Fruit fly (Drosophila melanogaster): Measurements from ENCODE around the gene pths.

The pths gene

DNA sequence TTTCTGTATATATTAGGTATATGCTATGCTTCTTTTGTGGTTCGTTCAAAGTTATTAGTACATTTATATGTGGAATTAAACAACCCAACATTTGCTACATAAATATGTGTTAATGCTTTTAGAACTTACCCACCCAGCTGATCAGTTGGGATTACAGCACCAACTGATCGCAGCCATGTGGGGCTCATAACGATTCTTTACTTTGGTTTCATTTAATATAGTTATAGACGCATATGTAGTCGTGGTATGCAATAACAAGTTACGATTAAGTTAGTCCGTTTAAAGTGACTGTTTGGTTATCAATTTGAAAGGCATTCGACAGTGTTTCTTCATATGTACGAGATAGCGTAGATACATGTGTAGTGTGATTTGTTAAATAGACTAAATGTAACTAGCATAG, 7.3 kb upstream of the pths start:
- no peak for TF ChIP-seq ttk (optimal IDR thresholded peaks at IDR 0.05)
- TF ChIP-seq Myc (optimal IDR thresholded peaks at IDR 0.05) = no peak
- no peak for TF ChIP-seq h (optimal IDR thresholded peaks at IDR 0.05)
- no peak for TF ChIP-seq psq (optimal IDR thresholded peaks at IDR 0.05)
- no peak for TF ChIP-seq Sin3A (optimal IDR thresholded peaks at IDR 0.05)
- TF ChIP-seq insv (optimal IDR thresholded peaks at IDR 0.05) = no peak

DNA sequence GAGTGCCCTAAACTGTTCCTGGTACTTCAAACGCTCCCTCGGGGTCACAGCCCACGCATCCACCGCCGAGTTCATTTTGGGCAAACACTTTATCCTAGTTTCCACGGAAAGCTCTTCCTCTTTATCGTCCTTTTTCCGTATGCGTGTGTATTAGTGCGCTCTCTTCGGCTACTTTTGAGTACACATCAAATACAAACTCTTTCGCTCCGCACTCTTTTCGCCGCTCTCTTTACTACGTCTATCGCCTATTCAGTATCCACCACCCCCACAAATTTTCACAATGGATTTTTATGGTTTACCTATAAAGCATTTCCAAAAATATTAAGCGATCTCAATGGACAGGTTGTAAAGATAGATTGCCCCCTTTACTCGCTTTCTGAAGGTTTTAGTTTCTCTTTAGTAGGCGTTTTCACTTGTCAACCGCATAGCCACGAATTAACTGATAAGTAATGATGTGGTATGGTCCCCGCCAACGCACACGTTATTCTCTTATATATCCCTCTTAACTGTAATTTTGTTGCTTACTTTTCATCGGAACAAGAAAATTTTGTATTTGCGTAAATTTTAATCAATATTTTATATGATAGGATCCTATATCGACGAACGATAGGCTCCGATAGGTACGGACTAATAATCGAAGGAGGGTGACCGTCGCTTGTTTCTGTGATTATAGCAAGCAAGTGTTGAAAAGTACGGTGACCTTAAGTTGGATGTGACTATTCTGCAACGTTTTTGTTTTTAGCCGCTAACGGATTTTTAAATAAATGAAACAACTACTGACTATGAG, 1.1 kb upstream of the pths start, which contains the start of gene Dap160:
TSS of gene Dap160 (minus strand) at position 634 of the 787 bp plus-strand sequence.
- TF ChIP-seq Myc (optimal IDR thresholded peaks at IDR 0.05) = no peak
- no peak for TF ChIP-seq psq (optimal IDR thresholded peaks at IDR 0.05)
- TF ChIP-seq h (optimal IDR thresholded peaks at IDR 0.05) = no peak
- no peak for TF ChIP-seq ttk (optimal IDR thresholded peaks at IDR 0.05)
- no peak for TF ChIP-seq insv (optimal IDR thresholded peaks at IDR 0.05)
- TF ChIP-seq Sin3A (optimal IDR thresholded peaks at IDR 0.05) = no peak

DNA sequence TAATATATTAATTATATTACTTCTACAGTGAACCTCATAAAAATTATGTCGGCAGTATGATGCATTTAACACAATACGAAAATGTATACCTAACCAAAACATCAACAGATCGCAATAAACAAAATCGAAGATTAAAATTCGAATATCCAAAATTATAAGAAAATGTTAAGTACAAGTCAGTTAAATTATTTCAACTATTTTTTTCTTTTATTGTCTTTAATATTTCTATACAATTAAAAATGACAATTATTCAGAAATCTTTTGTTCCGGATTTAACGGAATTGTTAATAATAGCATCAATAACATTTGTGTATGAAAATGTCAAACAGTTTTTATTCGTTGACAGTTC, 554 bp upstream of the pths start:
- no peak for TF ChIP-seq Sin3A (optimal IDR thresholded peaks at IDR 0.05)
- TF ChIP-seq insv (optimal IDR thresholded peaks at IDR 0.05) = no peak
- TF ChIP-seq Myc (optimal IDR thresholded peaks at IDR 0.05) = no peak
- TF ChIP-seq h (optimal IDR thresholded peaks at IDR 0.05) = no peak
- TF ChIP-seq psq (optimal IDR thresholded peaks at IDR 0.05) = no peak
- no peak for TF ChIP-seq ttk (optimal IDR thresholded peaks at IDR 0.05)

DNA sequence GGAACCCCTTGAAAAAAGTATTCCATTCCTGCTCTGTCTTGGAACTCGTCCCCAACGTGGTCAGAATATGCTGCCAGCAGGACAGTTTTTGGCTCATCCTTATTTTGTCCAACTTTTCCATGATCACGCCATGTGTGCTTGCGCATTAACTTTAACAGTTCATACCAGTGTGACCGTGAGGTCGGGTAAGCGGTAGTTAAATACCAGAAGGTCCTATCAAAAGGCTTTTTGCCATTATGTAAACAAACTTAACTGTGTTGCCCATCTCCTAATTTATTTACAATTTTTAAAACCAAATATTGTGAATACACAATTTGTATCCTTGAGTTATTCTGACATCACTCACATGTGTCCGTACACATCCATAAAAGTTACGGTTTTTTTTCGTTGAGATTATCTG, 5.2 kb downstream of the pths start, which contains the start of gene del:
TSS of gene del (minus strand) at position 305 of the 400 bp plus-strand sequence.
- TF ChIP-seq Sin3A (optimal IDR thresholded peaks at IDR 0.05) (no peak), psq (optimal IDR thresholded peaks at IDR 0.05) (no peak), h (optimal IDR thresholded peaks at IDR 0.05) (no peak), ttk (optimal IDR thresholded peaks at IDR 0.05) (no peak), Myc (optimal IDR thresholded peaks at IDR 0.05) (no peak), insv (optimal IDR thresholded peaks at IDR 0.05) (no peak)

DNA sequence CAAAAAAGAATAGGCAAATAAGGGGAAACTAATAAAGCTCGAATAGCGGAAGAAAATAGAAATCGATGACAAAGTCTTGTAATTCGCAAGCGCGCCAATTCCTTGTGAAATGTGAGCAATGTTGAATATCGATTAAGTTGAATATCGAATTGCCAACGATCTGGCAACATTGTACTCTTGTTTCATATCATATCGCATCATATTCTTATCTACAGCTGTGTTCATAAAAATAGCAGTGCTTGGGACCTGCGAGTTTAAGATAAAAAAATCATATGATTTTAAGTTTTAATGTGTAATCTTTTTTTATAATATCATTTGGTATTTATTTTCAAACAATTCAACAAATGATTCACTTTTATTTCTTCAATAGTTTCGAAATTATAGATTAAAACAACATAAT, 6.0 kb downstream of the pths start:
- TF ChIP-seq ttk (optimal IDR thresholded peaks at IDR 0.05) (no peak), insv (optimal IDR thresholded peaks at IDR 0.05) (no peak), h (optimal IDR thresholded peaks at IDR 0.05) (no peak), Myc (optimal IDR thresholded peaks at IDR 0.05) (no peak), psq (optimal IDR thresholded peaks at IDR 0.05) (no peak), Sin3A (optimal IDR thresholded peaks at IDR 0.05) (no peak)

DNA sequence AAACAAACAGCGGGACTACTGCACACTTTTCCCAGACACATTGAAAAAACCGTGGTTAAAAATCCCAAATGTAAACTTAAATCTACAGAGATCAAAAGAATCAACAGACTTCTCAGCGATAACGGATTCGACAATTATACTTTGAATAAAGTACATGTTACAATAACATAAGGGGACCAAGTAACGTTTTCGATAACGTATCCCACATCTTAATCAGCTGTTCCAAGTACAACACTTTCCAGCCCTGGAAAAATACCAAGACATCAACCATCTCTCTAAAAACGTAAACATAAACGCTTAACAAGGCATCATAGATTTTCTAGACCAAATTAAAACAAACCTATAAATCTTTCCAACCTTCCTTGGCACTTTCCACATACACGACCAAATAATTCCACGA, 10.8 kb downstream of the pths start:
- no peak for TF ChIP-seq ttk (optimal IDR thresholded peaks at IDR 0.05)
- no peak for TF ChIP-seq insv (optimal IDR thresholded peaks at IDR 0.05)
- no peak for TF ChIP-seq Sin3A (optimal IDR thresholded peaks at IDR 0.05)
- no peak for TF ChIP-seq Myc (optimal IDR thresholded peaks at IDR 0.05)

DNA sequence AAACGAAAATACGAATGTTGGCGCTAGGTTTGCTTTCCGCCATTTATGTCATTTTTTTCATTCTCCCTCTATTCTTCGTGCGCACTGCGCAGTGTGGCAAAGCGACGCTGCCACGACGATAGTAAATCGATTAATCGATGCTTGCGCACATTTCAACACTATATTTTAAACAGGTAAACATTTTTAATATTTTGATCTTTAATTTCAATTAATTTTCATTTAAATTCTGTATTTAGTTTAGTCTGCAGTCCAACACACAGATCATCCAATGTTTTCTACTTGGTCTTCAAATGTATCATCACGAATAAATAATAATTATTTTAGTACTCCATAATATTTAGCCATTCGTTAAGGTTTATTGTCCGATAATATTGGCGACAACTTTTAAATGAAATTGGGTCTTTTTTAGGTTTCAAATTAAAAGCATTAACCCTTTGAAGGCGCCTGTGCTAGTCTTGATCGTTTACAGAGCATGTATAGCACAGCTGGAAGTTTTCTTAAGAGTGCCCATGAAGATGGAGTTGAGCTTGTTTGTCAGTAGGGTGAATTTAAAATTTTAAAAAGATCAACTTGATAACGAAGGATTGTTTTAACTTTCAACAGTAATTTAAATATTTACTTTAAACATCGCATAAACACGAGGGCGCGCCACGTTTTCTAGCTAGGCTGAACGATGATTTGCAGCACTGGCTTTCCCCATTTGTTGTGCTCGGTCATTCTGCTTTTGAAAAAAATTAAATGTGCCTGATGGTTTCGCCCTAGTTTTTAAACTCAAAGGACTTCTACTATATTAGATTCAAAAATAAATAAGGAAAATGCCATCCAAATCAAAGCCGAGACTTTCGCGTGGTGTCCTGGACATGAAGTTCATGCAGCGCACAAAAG, 13.4 kb downstream of the pths start, which contains the start of the genes Mpp6 and E2f2:
TSS of gene Mpp6 (plus strand) at position 133 of the 885 bp plus-strand sequence.
TSS of gene E2f2 (minus strand) at position 594 of the 885 bp plus-strand sequence.
- TF ChIP-seq insv (optimal IDR thresholded peaks at IDR 0.05) (no peak), psq (optimal IDR thresholded peaks at IDR 0.05) (peak; percentile 91)

DNA sequence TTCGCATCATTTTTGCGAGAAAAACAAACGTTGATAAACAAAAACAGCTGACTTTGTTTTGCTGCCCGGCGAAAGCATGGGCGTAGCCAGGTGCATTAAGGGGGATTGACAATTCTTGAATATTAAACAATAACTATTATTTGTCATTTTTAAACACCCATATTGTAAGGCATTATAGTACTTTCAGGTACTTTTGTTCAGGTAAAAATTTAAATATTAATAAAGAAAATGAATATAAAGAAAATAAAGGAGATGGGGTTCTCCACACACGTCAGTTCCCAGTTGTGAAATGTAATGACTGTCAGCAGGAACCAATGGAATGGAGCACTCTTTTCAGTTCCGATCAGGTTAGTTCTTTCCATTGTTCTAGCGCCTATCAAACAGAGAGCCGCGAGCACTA, 15.5 kb downstream of the pths start, which contains the start of the genes Coq3 and Pld3:
TSS of gene Coq3 (minus strand) at position 58 of the 400 bp plus-strand sequence.
TSS of gene Pld3 (plus strand) at position 294 of the 400 bp plus-strand sequence.
- TF ChIP-seq psq (optimal IDR thresholded peaks at IDR 0.05) (no peak), ttk (optimal IDR thresholded peaks at IDR 0.05) (no peak), Myc (optimal IDR thresholded peaks at IDR 0.05) (no peak), h (optimal IDR thresholded peaks at IDR 0.05) (no peak), insv (optimal IDR thresholded peaks at IDR 0.05) (no peak), Sin3A (optimal IDR thresholded peaks at IDR 0.05) (no peak)

DNA sequence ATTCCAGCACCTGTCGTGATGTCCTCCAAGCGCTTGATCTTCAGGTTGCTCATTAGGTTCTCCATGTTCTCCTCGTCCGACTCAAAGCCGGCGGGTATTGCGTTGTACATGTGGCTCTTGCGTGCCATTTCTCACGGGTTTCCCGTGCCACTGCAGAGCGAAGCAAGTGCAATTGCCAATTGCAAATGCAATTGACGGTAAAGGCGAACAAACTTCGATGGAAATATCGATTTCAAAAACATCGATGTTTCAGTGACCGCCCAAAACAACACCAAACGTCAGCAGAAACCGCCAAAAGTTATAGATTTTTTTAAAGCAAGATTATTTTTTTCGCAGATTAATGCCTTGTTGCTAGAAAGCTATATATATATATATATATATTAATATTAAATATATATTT, 19.8 kb downstream of the pths start, which contains the start of gene Nbr:
TSS of gene Nbr (minus strand) at position 209 of the 400 bp plus-strand sequence.
- TF ChIP-seq Sin3A (optimal IDR thresholded peaks at IDR 0.05) = no peak
- TF ChIP-seq Myc (optimal IDR thresholded peaks at IDR 0.05) = no peak
- no peak for TF ChIP-seq h (optimal IDR thresholded peaks at IDR 0.05)
- TF ChIP-seq insv (optimal IDR thresholded peaks at IDR 0.05) = no peak
- TF ChIP-seq psq (optimal IDR thresholded peaks at IDR 0.05) = no peak
- no peak for TF ChIP-seq ttk (optimal IDR thresholded peaks at IDR 0.05)

DNA sequence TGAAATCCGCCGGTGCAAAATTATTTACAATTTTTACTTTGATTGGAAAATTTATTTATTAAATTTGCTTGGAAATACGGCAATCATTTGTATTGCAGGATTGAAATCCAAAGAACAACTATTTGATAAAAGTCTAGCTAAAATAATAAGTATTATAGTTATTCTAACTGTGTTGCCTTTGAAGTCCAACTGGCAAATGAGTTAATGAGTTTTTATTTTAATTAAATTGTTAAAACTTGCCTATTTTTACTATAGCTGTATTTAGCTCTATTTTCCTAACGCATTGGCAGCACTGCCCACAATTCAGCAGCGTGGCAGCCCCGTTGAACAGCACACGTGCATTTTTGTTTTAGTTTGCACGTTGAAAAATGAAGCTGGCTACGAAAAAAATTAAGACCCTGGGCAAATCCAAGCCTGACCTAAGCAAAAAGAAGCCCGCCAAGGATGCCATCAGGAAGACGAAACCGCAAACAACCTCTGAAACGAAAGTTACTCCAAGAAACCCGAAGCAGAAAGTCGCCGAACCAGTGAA, 20.3 kb downstream of the pths start, which contains the start of gene Noc2:
TSS of gene Noc2 (plus strand) at position 331 of the 532 bp plus-strand sequence.
- TF ChIP-seq insv (optimal IDR thresholded peaks at IDR 0.05) (no peak), ttk (optimal IDR thresholded peaks at IDR 0.05) (no peak), psq (optimal IDR thresholded peaks at IDR 0.05) (no peak), Sin3A (optimal IDR thresholded peaks at IDR 0.05) (no peak), Myc (optimal IDR thresholded peaks at IDR 0.05) (no peak), h (optimal IDR thresholded peaks at IDR 0.05) (no peak)

DNA sequence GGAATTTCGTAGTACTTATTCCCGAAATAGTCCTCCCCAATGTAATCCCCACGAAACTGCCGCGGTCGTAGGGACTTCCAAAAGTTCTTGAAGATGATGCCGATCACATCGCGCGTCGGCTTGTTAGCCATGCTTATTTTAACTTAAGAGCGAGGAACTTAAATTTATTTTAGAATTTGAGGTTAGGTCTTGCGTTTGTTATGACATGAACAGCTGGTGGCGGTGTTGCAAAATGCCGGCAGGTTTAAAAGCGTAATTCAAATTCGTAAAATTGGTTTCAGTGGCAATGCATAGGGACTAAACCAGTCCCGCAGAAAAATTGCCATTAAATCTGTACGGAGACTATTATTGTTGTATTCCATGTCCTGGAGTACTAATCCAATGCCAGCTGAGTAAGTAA, 23.4 kb downstream of the pths start:
- TF ChIP-seq Sin3A (optimal IDR thresholded peaks at IDR 0.05) (no peak), ttk (optimal IDR thresholded peaks at IDR 0.05) (no peak), h (optimal IDR thresholded peaks at IDR 0.05) (no peak), psq (optimal IDR thresholded peaks at IDR 0.05) (no peak), Myc (optimal IDR thresholded peaks at IDR 0.05) (no peak), insv (optimal IDR thresholded peaks at IDR 0.05) (no peak)

All from Kc167 (cell line).